Fruit fly (Drosophila melanogaster) whole organism, embryonic: ENCODE measurements around the gene mon2.
A peak's percentile ranks its signal among the peaks of the same experiment; 100 is the strongest.

Experiments
- CG10267 ChIP-seq: fragments of 200-800 bp; sonication (Bioruptor generic); optimal IDR thresholded peaks from 2 replicates; lab custom pipeline; 2018; ENCODE audit warnings: missing biosample characterization, mild to moderate bottlenecking, missing genetic modification characterization, moderate library complexity
- CG10366 ChIP-seq: fragments of 200-800 bp; sonication (Bioruptor generic); IDR thresholded peaks from 2 replicates; pipeline ENCODE4 v1.3.6; 2022; ENCODE audit warnings: missing biosample characterization, missing genetic modification characterization
- CG10979 ChIP-seq: fragments of 200-800 bp; sonication (Bioruptor generic); optimal IDR thresholded peaks from 2 replicates; lab custom pipeline; 2018; ENCODE audit warnings: missing biosample characterization, mild to moderate bottlenecking, missing genetic modification characterization, moderate library complexity
- CG11560 ChIP-seq: fragments of 200-800 bp; sonication (Bioruptor generic); IDR thresholded peaks from 3 replicates; pipeline ENCODE4 v1.3.6; 2022; ENCODE audit warnings: missing biosample characterization, missing genetic modification characterization
- CG12299 ChIP-seq: fragments of 200-800 bp; sonication (Bioruptor generic); optimal IDR thresholded peaks from 2 replicates; lab custom pipeline; 2018; ENCODE audit warnings: missing biosample characterization, mild to moderate bottlenecking, missing genetic modification characterization
- CG12659 ChIP-seq: fragments of 200-800 bp; sonication (Bioruptor generic); optimal IDR thresholded peaks from 3 replicates; lab custom pipeline; 2017; ENCODE audit warnings: mild to moderate bottlenecking, missing biosample characterization, missing genetic modification reagents, missing genetic modification characterization
- CG12942 ChIP-seq: fragments of 200-800 bp; sonication (Bioruptor generic); optimal IDR thresholded peaks from 3 replicates; lab custom pipeline; 2016; ENCODE audit warnings: missing biosample characterization, missing genetic modification characterization
- CG14667 ChIP-seq: fragments of 200-800 bp; sonication (Bioruptor generic); IDR thresholded peaks from 2 replicates; pipeline ENCODE4 v1.3.6; 2022; ENCODE audit warnings: missing biosample characterization, missing genetic modification characterization
- CG17328 ChIP-seq: fragments of 200-800 bp; sonication (Bioruptor generic); IDR thresholded peaks from 2 replicates; pipeline ENCODE4 v1.3.6; 2022; ENCODE audit warnings: missing biosample characterization, missing genetic modification characterization
- CG17829 ChIP-seq: fragments of 200-800 bp; optimal IDR thresholded peaks from 2 replicates; lab custom pipeline; 2019; ENCODE audit warnings: missing biosample characterization, mild to moderate bottlenecking, missing genetic modification characterization, moderate library complexity
- CG32772 ChIP-seq: fragments of 200-800 bp; sonication (Bioruptor generic); IDR thresholded peaks from 2 replicates; pipeline ENCODE4 v1.3.6; 2022; ENCODE audit warnings: missing biosample characterization, missing genetic modification characterization
- CG34376 ChIP-seq: fragments of 200-800 bp; sonication (Bioruptor generic); optimal IDR thresholded peaks from 2 replicates; lab custom pipeline; 2018; ENCODE audit warnings: missing biosample characterization, mild to moderate bottlenecking, missing genetic modification characterization
- CG42726 ChIP-seq: fragments of 200-800 bp; sonication (Bioruptor generic); IDR thresholded peaks from 2 replicates; pipeline ENCODE4 v1.3.6; 2022; ENCODE audit warnings: missing biosample characterization, missing genetic modification characterization; ENCODE audit not compliant: partially characterized antibody
- CG4617 ChIP-seq: fragments of 200-800 bp; sonication (Bioruptor generic); optimal IDR thresholded peaks from 3 replicates; lab custom pipeline; 2016; ENCODE audit warnings: missing biosample characterization, missing genetic modification characterization, borderline replicate concordance
- CG7987 ChIP-seq: fragments of 200-800 bp; sonication (Bioruptor generic); optimal IDR thresholded peaks from 2 replicates; lab custom pipeline; 2018; ENCODE audit warnings: missing biosample characterization, mild to moderate bottlenecking, missing genetic modification characterization, moderate library complexity
- D19A ChIP-seq: fragments of 200-800 bp; optimal IDR thresholded peaks from 3 replicates; lab custom pipeline; 2019; ENCODE audit warnings: missing biosample characterization, mild to moderate bottlenecking, missing genetic modification characterization, moderate library complexity
- D19B ChIP-seq: fragments of 200-800 bp; sonication (Bioruptor generic); optimal IDR thresholded peaks from 2 replicates; lab custom pipeline; 2017; ENCODE audit warnings: missing biosample characterization, mild to moderate bottlenecking, missing genetic modification characterization
- Dek ChIP-seq: fragments of 200-800 bp; sonication (Bioruptor generic); optimal IDR thresholded peaks from 3 replicates; lab custom pipeline; 2019; ENCODE audit warnings: missing biosample characterization, mild to moderate bottlenecking, missing genetic modification characterization, moderate library complexity
- Dfd ChIP-seq, 2 experiments: fragments of >200 bp; optimal IDR thresholded peaks; 2 replicates each; lab custom pipeline; 2017; ENCODE audit warnings: missing biosample characterization in 2 of 2, missing genetic modification characterization in 2 of 2
- Drgx ChIP-seq: fragments of 200-800 bp; sonication (Bioruptor generic); IDR thresholded peaks from 2 replicates; pipeline ENCODE4 v1.3.6; 2022; ENCODE audit warnings: missing biosample characterization, missing genetic modification characterization
- E2f1 ChIP-seq: fragments of 200-800 bp; sonication (Bioruptor generic); IDR thresholded peaks from 2 replicates; pipeline ENCODE4 v1.3.6; 2022; ENCODE audit warnings: missing biosample characterization, missing genetic modification characterization
- Ets65A ChIP-seq: fragments of 200-800 bp; sonication (Bioruptor generic); peaks from one replicate; lab custom pipeline; 2016; ENCODE audit warnings: missing biosample characterization, missing genetic modification characterization
- Hr39 ChIP-seq: fragments of >200 bp; optimal IDR thresholded peaks from 2 replicates; lab custom pipeline; 2017
- Lim3 ChIP-seq: fragments of 200-800 bp; sonication (Bioruptor generic); IDR thresholded peaks from 2 replicates; pipeline ENCODE4 v1.3.6; 2022; ENCODE audit warnings: missing biosample characterization, missing genetic modification characterization
- MESR4 ChIP-seq: fragments of 200-800 bp; sonication (Bioruptor generic); optimal IDR thresholded peaks from 2 replicates; lab custom pipeline; 2018; ENCODE audit warnings: missing biosample characterization, mild to moderate bottlenecking, missing genetic modification characterization, moderate library complexity
- Nf-YA ChIP-seq: fragments of 200-800 bp; sonication (Bioruptor generic); IDR thresholded peaks from 2 replicates; pipeline ENCODE4 v1.3.6; 2022; ENCODE audit warnings: missing biosample characterization, missing genetic modification characterization
- Oaz ChIP-seq: fragments of 200-800 bp; sonication (Bioruptor generic); IDR thresholded peaks from 2 replicates; pipeline ENCODE4 v1.3.6; 2022; ENCODE audit warnings: missing biosample characterization, missing genetic modification characterization
- Ptx1 ChIP-seq: fragments of 200-800 bp; sonication (Bioruptor generic); IDR thresholded peaks from 2 replicates; pipeline ENCODE4 v1.3.6; 2022; ENCODE audit warnings: missing biosample characterization, missing genetic modification characterization
- Rx ChIP-seq: fragments of 200-800 bp; sonication (Bioruptor generic); IDR thresholded peaks from 2 replicates; pipeline ENCODE4 v1.3.6; 2022; ENCODE audit warnings: missing biosample characterization, missing genetic modification characterization
- Ssrp ChIP-seq: fragments of 200-800 bp; sonication (Bioruptor generic); optimal IDR thresholded peaks from 2 replicates; lab custom pipeline; 2018; ENCODE audit warnings: missing biosample characterization, mild to moderate bottlenecking, missing genetic modification characterization, moderate library complexity
- bsh ChIP-seq, 2 experiments: fragments of 200-800 bp; sonication (Bioruptor generic); optimal IDR thresholded peaks; 2 replicates each; lab custom pipeline; 2017 to 2018; ENCODE audit warnings: mild to moderate bottlenecking in 2 of 2, missing biosample characterization in 2 of 2, missing genetic modification characterization in 2 of 2, moderate library complexity in 1 of 2
- cas ChIP-seq: fragments of 200-800 bp; sonication (Bioruptor generic); IDR thresholded peaks from 2 replicates; pipeline ENCODE4 v1.3.6; 2022; ENCODE audit warnings: missing biosample characterization, missing genetic modification characterization
- cato ChIP-seq: fragments of 200-800 bp; sonication (Bioruptor generic); optimal IDR thresholded peaks from 2 replicates; lab custom pipeline; 2016; ENCODE audit warnings: missing biosample characterization, missing genetic modification characterization, borderline replicate concordance
- croc ChIP-seq: fragments of 200-800 bp; sonication (Bioruptor generic); conservative IDR thresholded peaks from 3 replicates; pipeline ENCODE4 v1.3.6; 2022; ENCODE audit warnings: missing biosample characterization, missing genetic modification characterization
- disco-r ChIP-seq: fragments of 200-800 bp; sonication (Bioruptor generic); optimal IDR thresholded peaks from 2 replicates; lab custom pipeline; 2016; ENCODE audit warnings: missing biosample characterization, missing genetic modification characterization
- esg ChIP-seq: fragments of 200-800 bp; sonication (Bioruptor generic); conservative IDR thresholded peaks from 2 replicates; pipeline ENCODE4 v1.3.6; 2022; ENCODE audit warnings: missing biosample characterization, missing genetic modification characterization
- fru ChIP-seq: fragments of >200 bp; optimal IDR thresholded peaks from 2 replicates; lab custom pipeline; 2017
- gt ChIP-seq: fragments of 200-800 bp; sonication (Bioruptor generic); IDR thresholded peaks from 2 replicates; pipeline ENCODE4 v1.3.6; 2022; ENCODE audit warnings: missing biosample characterization, missing genetic modification characterization
- ind ChIP-seq: fragments of 200-800 bp; sonication (Bioruptor generic); optimal IDR thresholded peaks from 3 replicates; lab custom pipeline; 2016; ENCODE audit warnings: missing biosample characterization, missing genetic modification characterization
- mld ChIP-seq: fragments of 200-800 bp; sonication (Bioruptor generic); IDR thresholded peaks from 3 replicates; pipeline ENCODE4 v1.3.6; 2022; ENCODE audit warnings: missing biosample characterization, missing genetic modification characterization; ENCODE audit not compliant: partially characterized antibody
- otp ChIP-seq: fragments of 200-800 bp; sonication (Bioruptor generic); IDR thresholded peaks from 3 replicates; pipeline ENCODE4, ENCODE4 v1.3.6; 2022; ENCODE audit warnings: missing biosample characterization, missing genetic modification characterization
- pnt ChIP-seq: fragments of 200-800 bp; sonication (Bioruptor generic); optimal IDR thresholded peaks from 3 replicates; lab custom pipeline; 2016; ENCODE audit warnings: missing biosample characterization, missing genetic modification characterization
- prd ChIP-seq, 3 experiments: fragments of >200 bp in 2 of 3; fragments of 200-800 bp in 1 of 3; sonication (Bioruptor generic) in 1 of 3; optimal IDR thresholded peaks in 2 of 3; IDR thresholded peaks in 1 of 3; 2 replicates in 2 of 3; 3 replicates in 1 of 3; pipeline versions ENCODE4 v1.3.6 to Lab custom; 2017 to 2022; ENCODE audit warnings: missing biosample characterization in 1 of 3, missing genetic modification characterization in 1 of 3
- psq ChIP-seq: fragments of 200-800 bp; sonication (Bioruptor generic); optimal IDR thresholded peaks from 2 replicates; lab custom pipeline; 2017; ENCODE audit warnings: missing biosample characterization, missing genetic modification characterization
- pum ChIP-seq: fragments of 200-800 bp; sonication (Bioruptor generic); optimal IDR thresholded peaks from 2 replicates; lab custom pipeline; 2016; ENCODE audit warnings: missing biosample characterization, missing genetic modification characterization
- repo ChIP-seq: fragments of 200-800 bp; sonication (Bioruptor generic); optimal IDR thresholded peaks from 2 replicates; lab custom pipeline; 2016; ENCODE audit warnings: missing biosample characterization, missing genetic modification characterization
- sisA ChIP-seq: fragments of 200-800 bp; sonication (Bioruptor generic); IDR thresholded peaks from 2 replicates; pipeline ENCODE4 v1.3.6; 2022; ENCODE audit warnings: missing biosample characterization, missing genetic modification characterization
- vvl ChIP-seq: fragments of 200-800 bp; sonication (Bioruptor generic); IDR thresholded peaks from 2 replicates; pipeline ENCODE4 v1.3.6; 2022; ENCODE audit warnings: missing biosample characterization, missing genetic modification characterization
- wdn ChIP-seq: fragments of 200-800 bp; sonication (Bioruptor generic); IDR thresholded peaks from 2 replicates; pipeline ENCODE4 v1.3.6; 2022; ENCODE audit warnings: missing biosample characterization, missing genetic modification characterization
- yki ChIP-seq: fragments of >200 bp; optimal IDR thresholded peaks from 3 replicates; lab custom pipeline; 2018

mon2 gene

DNA sequence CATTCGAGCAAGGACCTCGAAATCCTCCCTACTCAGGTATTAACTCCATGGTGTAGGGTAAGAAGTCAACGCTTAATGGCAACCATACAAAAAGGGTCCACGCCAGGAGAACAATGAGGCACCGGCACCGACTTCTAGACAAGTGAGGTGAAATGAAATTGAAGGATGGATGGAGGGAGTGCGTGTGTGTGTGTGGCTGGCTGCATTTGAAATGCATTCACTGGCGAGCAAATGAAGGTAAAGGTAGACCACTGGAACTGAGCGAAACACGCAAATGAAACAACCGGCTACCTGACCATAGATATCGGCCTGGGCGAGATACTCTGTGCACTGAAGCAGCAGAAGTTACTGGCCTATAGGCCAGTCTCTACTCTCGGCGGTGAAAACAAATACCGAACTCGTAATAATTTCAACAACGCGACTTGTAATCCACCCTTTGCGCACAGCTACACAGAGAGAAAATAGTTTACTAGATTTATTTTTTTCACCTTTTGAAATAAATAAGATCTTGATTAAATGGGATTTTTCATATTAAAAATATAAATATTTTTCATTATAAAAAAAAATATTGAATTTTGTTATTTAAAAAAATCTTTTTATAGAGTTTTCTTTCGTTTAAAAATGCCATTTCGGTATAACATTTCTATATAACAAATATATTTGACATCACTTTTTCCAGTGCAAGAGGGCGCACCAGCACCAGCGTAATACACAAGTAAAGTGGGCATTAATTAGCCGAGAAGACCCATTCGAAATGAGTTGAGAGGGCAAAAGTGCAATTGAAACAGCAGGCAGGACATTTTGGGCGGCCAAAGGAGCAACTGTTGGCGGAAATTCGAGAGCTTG, 41.9 kb downstream of the mon2 start (continued):
- TF ChIP-seq CG17328 (GFP tag; lab: Robert Waterston, UW) (peak; percentile 81), CG4617 (GFP tag; lab: Kevin White, UChicago) (peak; percentile 8), CG12659 (peak; percentile 90), croc (GFP tag; lab: Robert Waterston, UW) (peak; percentile 74), CG7987 (GFP tag; lab: Kevin White, UChicago) (no peak), Hr39 (lab: Kevin White, UChicago) (no peak), cato (peak; percentile 79), CG10366 (GFP tag; lab: Robert Waterston, UW) (peak; percentile 84), gt (GFP tag; lab: Robert Waterston, UW) (no peak), CG12942 (GFP tag; lab: Kevin White, UChicago) (peak; percentile 62), CG17829 (tag; lab: Kevin White, UChicago) (peak; percentile 90), MESR4 (GFP tag; lab: Kevin White, UChicago) (no peak), fru (no peak), otp (GFP tag; lab: Robert Waterston, UW) (0 out of 3 replicates have a peak, but pooled peaks have one; percentile 18), disco-r (GFP tag; lab: Kevin White, UChicago) (no peak), vvl (peak; percentile 94), sisA (GFP tag; lab: Robert Waterston, UW) (peak; percentile 87), CG12299 (tag; lab: Kevin White, UChicago) (peak; percentile 65), CG34376 (GFP tag; lab: Kevin White, UChicago) (no peak), wdn (GFP tag; lab: Robert Waterston, UW) (peak; percentile 70; the same call in 1 of the 2 replicates), D19A (tag; lab: Kevin White, UChicago) (peak; percentile 88), mld (no peak), E2f1 (GFP tag; lab: Robert Waterston, UW) (no peak), CG10979 (tag; lab: Kevin White, UChicago) (peak; percentile 90), psq (peak; percentile 47), Lim3 (no peak), CG11560 (tag; lab: Robert Waterston, UW) (peak; percentile 63; the same call in 1 of the 3 replicates), yki (lab: Kevin White, UChicago) (no peak), Dfd (GFP tag; optimal IDR thresholded peaks at IDR 0.05; lab: Kevin White, UChicago) (no peak), Ptx1 (GFP tag; lab: Robert Waterston, UW) (peak; percentile 94), CG10267 (tag; lab: Kevin White, UChicago) (peak; percentile 85), cas (GFP tag; lab: Robert Waterston, UW) (no peak), bsh (GFP tag; optimal IDR thresholded peaks at IDR 0.05; lab: Kevin White, UChicago) (peak; percentile 68 to 80), pnt (GFP tag; lab: Kevin White, UChicago) (peak; percentile 33), CG32772 (GFP tag; lab: Robert Waterston, UW) (no peak), D19B (GFP tag; lab: Kevin White, UChicago) (no peak), Nf-YA (GFP tag; lab: Robert Waterston, UW) (peak; percentile 59), Oaz (GFP tag; lab: Robert Waterston, UW) (peak; percentile 48; the same call in 1 of the 2 replicates), repo (GFP tag; lab: Kevin White, UChicago) (no peak), Ssrp (tag; lab: Kevin White, UChicago) (peak; percentile 86), prd (optimal IDR thresholded peaks at IDR 0.05; lab: Kevin White, UChicago) (no peak), prd (GFP tag; IDR thresholded peaks at IDR 0.05; lab: Robert Waterston, UW) (peak; percentile 67; the same call in 2 of the 3 replicates), Dek (tag; lab: Kevin White, UChicago) (peak; percentile 71), CG14667 (0 out of 2 replicates have a peak, but pooled peaks have one; percentile 17), CG42726 (GFP tag; lab: Robert Waterston, UW) (no peak), Rx (GFP tag; lab: Robert Waterston, UW) (no peak), ind (GFP tag; lab: Kevin White, UChicago) (peak; percentile 27), Drgx (GFP tag; lab: Robert Waterston, UW) (peak; percentile 37; the same call in 1 of the 2 replicates), pum (GFP tag; lab: Kevin White, UChicago) (peak; percentile 44), esg (GFP tag; lab: Robert Waterston, UW) (peak; percentile 87), Ets65A (GFP tag; lab: Kevin White, UChicago) (peak; percentile 74)
